Fruit fly (Drosophila melanogaster) whole organism, pupa: Measurements from ENCODE around the gene Klc.

Source experiments
- CG10348 ChIP-seq: fragments of 200-800 bp; sonication (Bioruptor generic); IDR thresholded peaks from 2 replicates; pipeline ENCODE4 v1.3.6; 2022; ENCODE audit warnings: missing biosample characterization, missing genetic modification characterization
- CG12605 ChIP-seq: fragments of 200-800 bp; sonication (Bioruptor generic); IDR thresholded peaks from 2 replicates; pipeline ENCODE4 v1.3.6; 2022; ENCODE audit warnings: missing biosample characterization, missing genetic modification characterization
- CG13204 ChIP-seq: fragments of 200-800 bp; sonication (Bioruptor generic); optimal IDR thresholded peaks from 2 replicates; lab custom pipeline; 2018; ENCODE audit warnings: missing biosample characterization, mild to moderate bottlenecking, missing genetic modification characterization, moderate library complexity
- CG14655 ChIP-seq: fragments of 200-800 bp; sonication (Bioruptor generic); optimal IDR thresholded peaks from 3 replicates; lab custom pipeline; 2017; ENCODE audit warnings: mild to moderate bottlenecking, missing biosample characterization, missing genetic modification reagents, missing genetic modification characterization
- CG15710 ChIP-seq: fragments of 200-800 bp; sonication (Bioruptor generic); optimal IDR thresholded peaks from 2 replicates; lab custom pipeline; 2018; ENCODE audit warnings: missing biosample characterization, mild to moderate bottlenecking, missing genetic modification characterization, moderate library complexity
- CG17806 ChIP-seq: fragments of 200-800 bp; sonication (Bioruptor generic); optimal IDR thresholded peaks from 2 replicates; lab custom pipeline; 2018; ENCODE audit warnings: missing biosample characterization, mild to moderate bottlenecking, missing genetic modification characterization, moderate library complexity
- CG32121 ChIP-seq: fragments of 200-800 bp; sonication (Bioruptor generic); IDR thresholded peaks from 2 replicates; pipeline ENCODE4 v1.3.6; 2022; ENCODE audit warnings: missing biosample characterization, missing genetic modification characterization
- CG34367 ChIP-seq: fragments of 200-800 bp; sonication (Bioruptor generic); optimal IDR thresholded peaks from 2 replicates; lab custom pipeline; 2018; ENCODE audit warnings: missing biosample characterization, mild to moderate bottlenecking, missing genetic modification characterization
- CG4496 ChIP-seq: fragments of 200-800 bp; sonication (Bioruptor generic); IDR thresholded peaks from 3 replicates; pipeline ENCODE4 v1.3.6; 2022; ENCODE audit warnings: missing biosample characterization, missing genetic modification characterization
- CG8159 ChIP-seq: fragments of 200-800 bp; sonication (Bioruptor generic); optimal IDR thresholded peaks from 3 replicates; lab custom pipeline; 2018; ENCODE audit warnings: missing biosample characterization, mild to moderate bottlenecking, missing genetic modification characterization, moderate library complexity
- CG8301 ChIP-seq: fragments of 200-800 bp; sonication (Bioruptor generic); optimal IDR thresholded peaks from 2 replicates; lab custom pipeline; 2018; ENCODE audit warnings: missing biosample characterization, mild to moderate bottlenecking, missing genetic modification characterization
- CG9948 ChIP-seq: fragments of 200-800 bp; sonication (Bioruptor generic); optimal IDR thresholded peaks from 2 replicates; lab custom pipeline; 2018; ENCODE audit warnings: missing biosample characterization, mild to moderate bottlenecking, missing genetic modification characterization, moderate library complexity
- D1 ChIP-seq: fragments of 200-800 bp; sonication (Bioruptor generic); optimal IDR thresholded peaks from 2 replicates; lab custom pipeline; 2018; ENCODE audit warnings: missing biosample characterization, mild to moderate bottlenecking, missing genetic modification characterization, moderate library complexity
- EcR ChIP-seq: fragments of 200-800 bp; sonication (Bioruptor generic); optimal IDR thresholded peaks from 3 replicates; lab custom pipeline; 2019; ENCODE audit warnings: missing biosample characterization, missing genetic modification characterization, mild to moderate bottlenecking, moderate library complexity, missing genetic modification reagents
- Ets98B ChIP-seq: fragments of 200-800 bp; sonication (Bioruptor generic); IDR thresholded peaks from 2 replicates; pipeline ENCODE4 v1.3.6; 2022; ENCODE audit warnings: missing biosample characterization, missing genetic modification characterization
- Pif1A ChIP-seq: fragments of 200-800 bp; sonication (Bioruptor generic); optimal IDR thresholded peaks from 3 replicates; lab custom pipeline; 2016; ENCODE audit warnings: missing biosample characterization, missing genetic modification characterization
- Pif1B ChIP-seq: fragments of 200-800 bp; sonication (Bioruptor generic); optimal IDR thresholded peaks from 3 replicates; lab custom pipeline; 2016; ENCODE audit warnings: missing biosample characterization, missing genetic modification characterization
- Snoo ChIP-seq: fragments of 200-800 bp; sonication (Bioruptor generic); optimal IDR thresholded peaks from 3 replicates; lab custom pipeline; 2017; ENCODE audit warnings: missing biosample characterization, mild to moderate bottlenecking, missing genetic modification characterization, inconsistent platforms
- fd96Ca ChIP-seq: fragments of 200-800 bp; sonication (Bioruptor generic); IDR thresholded peaks from 3 replicates; pipeline ENCODE4 v1.3.6; 2022; ENCODE audit warnings: missing biosample characterization, missing genetic modification characterization
- gl ChIP-seq: fragments of 200-800 bp; sonication (Bioruptor generic); optimal IDR thresholded peaks from 2 replicates; lab custom pipeline; 2018; ENCODE audit warnings: missing biosample characterization, mild to moderate bottlenecking, missing genetic modification characterization
- rn ChIP-seq: fragments of 200-800 bp; sonication (Bioruptor generic); IDR thresholded peaks from 2 replicates; pipeline ENCODE4 v1.3.6; 2022; ENCODE audit warnings: missing biosample characterization, missing genetic modification characterization

The Klc gene

dm6 chr3L:12791679-12792229 lies 41.9 kb upstream of the Klc start:
- TF ChIP-seq CG32121 (no peak), CG12605 (no peak), CG8301 (tag; lab: Kevin White, UChicago) (no peak), CG14655 (no peak), EcR (no peak), Ets98B (GFP tag; lab: Robert Waterston, UW) (no peak), CG13204 (no peak), fd96Ca (GFP tag; lab: Robert Waterston, UW) (no peak), CG15710 (tag; lab: Kevin White, UChicago) (no peak), Snoo (no peak), CG34367 (tag; lab: Kevin White, UChicago) (no peak), Pif1A (no peak), rn (GFP tag; lab: Robert Waterston, UW) (no peak), CG8159 (no peak), gl (tag; lab: Kevin White, UChicago) (no peak), Pif1B (GFP tag; lab: Kevin White, UChicago) (no peak), D1 (tag; lab: Kevin White, UChicago) (no peak)

dm6 chr3L:12790783-12791678 lies 41.2 kb upstream of the Klc start:
- TF ChIP-seq CG12605 (peak; percentile 34; the same call in 1 of the 2 replicates), CG8159 (no peak), CG15710 (tag; lab: Kevin White, UChicago) (no peak), CG9948 (tag; lab: Kevin White, UChicago) (no peak), EcR (no peak), CG34367 (tag; lab: Kevin White, UChicago) (no peak), Snoo (no peak), Pif1A (no peak), gl (tag; lab: Kevin White, UChicago) (no peak), Ets98B (GFP tag; lab: Robert Waterston, UW) (no peak; the same call in 1 of the 2 replicates), Pif1B (GFP tag; lab: Kevin White, UChicago) (peak; percentile 13), fd96Ca (GFP tag; lab: Robert Waterston, UW) (no peak), CG32121 (no peak; the same call in 1 of the 2 replicates), CG17806 (tag; lab: Kevin White, UChicago) (no peak), rn (GFP tag; lab: Robert Waterston, UW) (no peak), D1 (tag; lab: Kevin White, UChicago) (peak; percentile 43), CG10348 (GFP tag; lab: Robert Waterston, UW) (no peak), CG14655 (no peak), CG8301 (tag; lab: Kevin White, UChicago) (no peak), CG4496 (no peak), CG13204 (no peak)
- TF ChIP-seq, all 21 proteins: peak for 3

DNA sequence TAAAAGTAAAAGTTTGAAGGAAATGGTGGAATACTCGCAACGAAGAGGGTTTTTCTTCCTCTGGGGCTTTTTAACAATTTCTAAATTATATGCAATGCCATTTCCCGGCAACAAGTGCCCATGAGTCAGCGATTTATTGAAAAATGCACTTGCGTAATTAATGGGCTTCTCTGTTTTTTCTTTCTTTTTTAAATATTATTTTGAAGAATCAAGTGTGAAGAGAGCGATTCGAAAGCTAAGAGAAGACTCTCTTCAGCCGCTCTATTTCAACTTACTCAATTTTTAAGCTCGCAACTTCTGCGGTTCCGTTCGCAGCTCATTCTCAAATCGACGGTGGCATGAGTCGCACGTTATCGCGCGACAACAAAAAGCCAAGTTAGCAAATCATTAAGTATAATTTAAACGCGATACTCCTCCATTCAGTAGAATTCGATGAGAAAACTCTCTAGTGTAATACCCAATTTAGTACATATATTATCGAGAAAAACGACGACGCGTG lies 40.1 kb upstream of the Klc start, which contains the start of gene CG42709:
TSS of gene CG42709 (plus strand) at position 318 of the 499 bp plus-strand sequence.
- TF ChIP-seq EcR (peak; percentile 77), CG14655 (no peak), CG10348 (GFP tag; lab: Robert Waterston, UW) (no peak), Pif1A (peak; percentile 45), gl (tag; lab: Kevin White, UChicago) (peak; percentile 17), CG8159 (no peak), CG15710 (tag; lab: Kevin White, UChicago) (no peak), CG9948 (tag; lab: Kevin White, UChicago) (no peak), Pif1B (GFP tag; lab: Kevin White, UChicago) (peak; percentile 57), D1 (tag; lab: Kevin White, UChicago) (no peak), CG4496 (no peak), CG13204 (no peak), CG12605 (peak; percentile 30; the same call in 1 of the 2 replicates), rn (GFP tag; lab: Robert Waterston, UW) (no peak), CG8301 (tag; lab: Kevin White, UChicago) (no peak)

- TF ChIP-seq CG13204 (no peak), CG8301 (tag; lab: Kevin White, UChicago) (no peak), CG14655 (no peak), fd96Ca (GFP tag; lab: Robert Waterston, UW) (no peak)
Measured at dm6 chr3L:12780997-12781396, 31.1 kb upstream of the Klc start, which contains the start of the genes CG10969 and CG17666. Gene CG10969 (minus strand): TSS chr3L:12781097. Gene CG17666 (plus strand): TSS chr3L:12781325.

- no peak for TF ChIP-seq CG4496
- no peak for TF ChIP-seq CG8159
- TF ChIP-seq D1 (tag; lab: Kevin White, UChicago), result no peak
- TF ChIP-seq CG10348 (GFP tag; lab: Robert Waterston, UW), result no peak
- TF ChIP-seq CG14655, result no peak
- TF ChIP-seq Ets98B (GFP tag; lab: Robert Waterston, UW), result no peak
- TF ChIP-seq CG34367 (tag; lab: Kevin White, UChicago), result no peak
- no peak for TF ChIP-seq Pif1A
- TF ChIP-seq CG32121, result no peak
- TF ChIP-seq Snoo, result no peak
- TF ChIP-seq CG17806 (tag; lab: Kevin White, UChicago), result no peak
- TF ChIP-seq EcR, result no peak
- TF ChIP-seq CG8301 (tag; lab: Kevin White, UChicago), result no peak
- TF ChIP-seq CG12605, result no peak
- no peak for TF ChIP-seq Pif1B (GFP tag; lab: Kevin White, UChicago)
- TF ChIP-seq gl (tag; lab: Kevin White, UChicago), result no peak
- no peak for TF ChIP-seq CG13204
- TF ChIP-seq fd96Ca (GFP tag; lab: Robert Waterston, UW), result no peak
Measured at dm6 chr3L:12778616-12779015, 28.8 kb upstream of the Klc start, which contains the start of gene CG32106. Gene CG32106 (minus strand): TSS chr3L:12778716.
